Fruit fly (Drosophila melanogaster) whole organism, pupa: ENCODE results near the gene RpL34b.

Experiments
- CG10348 ChIP-seq: fragments of 200-800 bp; sonication (Bioruptor generic); IDR thresholded peaks from 2 replicates; pipeline ENCODE4 v1.3.6; 2022; ENCODE audit warnings: missing biosample characterization, missing genetic modification characterization
- CG12605 ChIP-seq: fragments of 200-800 bp; sonication (Bioruptor generic); IDR thresholded peaks from 2 replicates; pipeline ENCODE4 v1.3.6; 2022; ENCODE audit warnings: missing biosample characterization, missing genetic modification characterization
- CG13204 ChIP-seq: fragments of 200-800 bp; sonication (Bioruptor generic); optimal IDR thresholded peaks from 2 replicates; lab custom pipeline; 2018; ENCODE audit warnings: missing biosample characterization, mild to moderate bottlenecking, missing genetic modification characterization, moderate library complexity
- CG14655 ChIP-seq: fragments of 200-800 bp; sonication (Bioruptor generic); optimal IDR thresholded peaks from 3 replicates; lab custom pipeline; 2017; ENCODE audit warnings: mild to moderate bottlenecking, missing biosample characterization, missing genetic modification reagents, missing genetic modification characterization
- CG15710 ChIP-seq: fragments of 200-800 bp; sonication (Bioruptor generic); optimal IDR thresholded peaks from 2 replicates; lab custom pipeline; 2018; ENCODE audit warnings: missing biosample characterization, mild to moderate bottlenecking, missing genetic modification characterization, moderate library complexity
- CG17806 ChIP-seq: fragments of 200-800 bp; sonication (Bioruptor generic); optimal IDR thresholded peaks from 2 replicates; lab custom pipeline; 2018; ENCODE audit warnings: missing biosample characterization, mild to moderate bottlenecking, missing genetic modification characterization, moderate library complexity
- CG32121 ChIP-seq: fragments of 200-800 bp; sonication (Bioruptor generic); IDR thresholded peaks from 2 replicates; pipeline ENCODE4 v1.3.6; 2022; ENCODE audit warnings: missing biosample characterization, missing genetic modification characterization
- CG34367 ChIP-seq: fragments of 200-800 bp; sonication (Bioruptor generic); optimal IDR thresholded peaks from 2 replicates; lab custom pipeline; 2018; ENCODE audit warnings: missing biosample characterization, mild to moderate bottlenecking, missing genetic modification characterization
- CG4496 ChIP-seq: fragments of 200-800 bp; sonication (Bioruptor generic); IDR thresholded peaks from 3 replicates; pipeline ENCODE4 v1.3.6; 2022; ENCODE audit warnings: missing biosample characterization, missing genetic modification characterization
- CG8159 ChIP-seq: fragments of 200-800 bp; sonication (Bioruptor generic); optimal IDR thresholded peaks from 3 replicates; lab custom pipeline; 2018; ENCODE audit warnings: missing biosample characterization, mild to moderate bottlenecking, missing genetic modification characterization, moderate library complexity
- CG8301 ChIP-seq: fragments of 200-800 bp; sonication (Bioruptor generic); optimal IDR thresholded peaks from 2 replicates; lab custom pipeline; 2018; ENCODE audit warnings: missing biosample characterization, mild to moderate bottlenecking, missing genetic modification characterization
- CG9948 ChIP-seq: fragments of 200-800 bp; sonication (Bioruptor generic); optimal IDR thresholded peaks from 2 replicates; lab custom pipeline; 2018; ENCODE audit warnings: missing biosample characterization, mild to moderate bottlenecking, missing genetic modification characterization, moderate library complexity
- D1 ChIP-seq: fragments of 200-800 bp; sonication (Bioruptor generic); optimal IDR thresholded peaks from 2 replicates; lab custom pipeline; 2018; ENCODE audit warnings: missing biosample characterization, mild to moderate bottlenecking, missing genetic modification characterization, moderate library complexity
- EcR ChIP-seq: fragments of 200-800 bp; sonication (Bioruptor generic); optimal IDR thresholded peaks from 3 replicates; lab custom pipeline; 2019; ENCODE audit warnings: missing biosample characterization, missing genetic modification characterization, mild to moderate bottlenecking, moderate library complexity, missing genetic modification reagents
- Ets98B ChIP-seq: fragments of 200-800 bp; sonication (Bioruptor generic); IDR thresholded peaks from 2 replicates; pipeline ENCODE4 v1.3.6; 2022; ENCODE audit warnings: missing biosample characterization, missing genetic modification characterization
- Pif1A ChIP-seq: fragments of 200-800 bp; sonication (Bioruptor generic); optimal IDR thresholded peaks from 3 replicates; lab custom pipeline; 2016; ENCODE audit warnings: missing biosample characterization, missing genetic modification characterization
- Pif1B ChIP-seq: fragments of 200-800 bp; sonication (Bioruptor generic); optimal IDR thresholded peaks from 3 replicates; lab custom pipeline; 2016; ENCODE audit warnings: missing biosample characterization, missing genetic modification characterization
- Snoo ChIP-seq: fragments of 200-800 bp; sonication (Bioruptor generic); optimal IDR thresholded peaks from 3 replicates; lab custom pipeline; 2017; ENCODE audit warnings: missing biosample characterization, mild to moderate bottlenecking, missing genetic modification characterization, inconsistent platforms
- fd96Ca ChIP-seq: fragments of 200-800 bp; sonication (Bioruptor generic); IDR thresholded peaks from 3 replicates; pipeline ENCODE4 v1.3.6; 2022; ENCODE audit warnings: missing biosample characterization, missing genetic modification characterization
- gl ChIP-seq: fragments of 200-800 bp; sonication (Bioruptor generic); optimal IDR thresholded peaks from 2 replicates; lab custom pipeline; 2018; ENCODE audit warnings: missing biosample characterization, mild to moderate bottlenecking, missing genetic modification characterization
- rn ChIP-seq: fragments of 200-800 bp; sonication (Bioruptor generic); IDR thresholded peaks from 2 replicates; pipeline ENCODE4 v1.3.6; 2022; ENCODE audit warnings: missing biosample characterization, missing genetic modification characterization

The RpL34b gene

dm6 chr3R:9433270-9433669 is 32.2 kb upstream of the RpL34b start:
- no peak for TF ChIP-seq CG32121
- TF ChIP-seq fd96Ca (GFP tag; lab: Robert Waterston, UW) = no peak
- TF ChIP-seq Pif1B (GFP tag; lab: Kevin White, UChicago) = no peak
- no peak for TF ChIP-seq CG17806 (tag; lab: Kevin White, UChicago)
- TF ChIP-seq EcR (GFP tag; lab: Kevin White, UChicago) = no peak
- no peak for TF ChIP-seq D1 (tag; lab: Kevin White, UChicago)
- TF ChIP-seq Ets98B (GFP tag; lab: Robert Waterston, UW) = no peak
- no peak for TF ChIP-seq CG13204 (GFP tag; lab: Kevin White, UChicago)
- TF ChIP-seq CG10348 (GFP tag; lab: Robert Waterston, UW) = no peak
- no peak for TF ChIP-seq CG34367 (tag; lab: Kevin White, UChicago)
- TF ChIP-seq CG14655 (GFP tag; lab: Kevin White, UChicago) = no peak
- no peak for TF ChIP-seq rn (GFP tag; lab: Robert Waterston, UW)
- TF ChIP-seq CG4496 (GFP tag; lab: Robert Waterston, UW) = no peak
- TF ChIP-seq CG15710 (tag; lab: Kevin White, UChicago) = no peak

- TF ChIP-seq Pif1B (GFP tag; lab: Kevin White, UChicago) (no peak), CG15710 (tag; lab: Kevin White, UChicago) (no peak), Ets98B (GFP tag; lab: Robert Waterston, UW) (peak; percentile 39; the same call in 1 of the 2 replicates), CG8159 (no peak), CG8301 (tag; lab: Kevin White, UChicago) (peak; percentile 65), CG9948 (peak; percentile 43), CG4496 (GFP tag; lab: Robert Waterston, UW) (peak; percentile 48; the same call in 1 of the 3 replicates), EcR (GFP tag; lab: Kevin White, UChicago) (no peak), CG14655 (GFP tag; lab: Kevin White, UChicago) (peak; percentile 65), CG32121 (peak; percentile 51; the same call in 1 of the 2 replicates), CG12605 (GFP tag; lab: Robert Waterston, UW) (no peak), CG17806 (tag; lab: Kevin White, UChicago) (peak; percentile 31), CG10348 (GFP tag; lab: Robert Waterston, UW) (no peak), D1 (tag; lab: Kevin White, UChicago) (no peak), Snoo (tag; lab: Kevin White, UChicago) (no peak), CG34367 (tag; lab: Kevin White, UChicago) (no peak), gl (tag; lab: Kevin White, UChicago) (no peak), Pif1A (peak; percentile 52), fd96Ca (GFP tag; lab: Robert Waterston, UW) (no peak), rn (GFP tag; lab: Robert Waterston, UW) (no peak), CG13204 (GFP tag; lab: Kevin White, UChicago) (no peak)
Measured at dm6 chr3R:9430344-9431253, 29.6 kb upstream of the RpL34b start.

- TF ChIP-seq CG17806 (tag; lab: Kevin White, UChicago) (peak; percentile 4), Ets98B (GFP tag; lab: Robert Waterston, UW) (peak; percentile 32; the same call in 1 of the 2 replicates), Snoo (tag; lab: Kevin White, UChicago) (peak; percentile 54), CG8159 (peak; percentile 4), CG32121 (no peak), Pif1A (peak; percentile 17), Pif1B (GFP tag; lab: Kevin White, UChicago) (peak; percentile 6), CG14655 (GFP tag; lab: Kevin White, UChicago) (peak; percentile 7), CG15710 (tag; lab: Kevin White, UChicago) (peak; percentile 23), gl (tag; lab: Kevin White, UChicago) (no peak), CG34367 (tag; lab: Kevin White, UChicago) (no peak), fd96Ca (GFP tag; lab: Robert Waterston, UW) (peak; percentile 37; the same call in 2 of the 3 replicates), CG12605 (GFP tag; lab: Robert Waterston, UW) (no peak)
Measured at dm6 chr3R:9428988-9429387, 28.0 kb upstream of the RpL34b start.

- peak; percentile 84 for TF ChIP-seq Ets98B (GFP tag; lab: Robert Waterston, UW)
- TF ChIP-seq gl (tag; lab: Kevin White, UChicago) = peak; percentile 82
- peak; percentile 57 for TF ChIP-seq CG8301 (tag; lab: Kevin White, UChicago)
- peak; percentile 18 for TF ChIP-seq CG17806 (tag; lab: Kevin White, UChicago)
- no peak for TF ChIP-seq rn (GFP tag; lab: Robert Waterston, UW)
- peak; percentile 51 for TF ChIP-seq Snoo (tag; lab: Kevin White, UChicago)
- TF ChIP-seq CG12605 (GFP tag; lab: Robert Waterston, UW) = peak; percentile 84
- peak; percentile 6 for TF ChIP-seq CG15710 (tag; lab: Kevin White, UChicago)
- TF ChIP-seq fd96Ca (GFP tag; lab: Robert Waterston, UW) = peak; percentile 82
- peak; percentile 45 for TF ChIP-seq Pif1A
- TF ChIP-seq CG34367 (tag; lab: Kevin White, UChicago) = peak; percentile 40
- no peak for TF ChIP-seq D1 (tag; lab: Kevin White, UChicago)
- no peak for TF ChIP-seq EcR (GFP tag; lab: Kevin White, UChicago)
- no peak for TF ChIP-seq CG9948
- peak; percentile 53 for TF ChIP-seq Pif1B (GFP tag; lab: Kevin White, UChicago)
- peak; percentile 75 for TF ChIP-seq CG32121
- TF ChIP-seq CG13204 (GFP tag; lab: Kevin White, UChicago) = peak; percentile 74
- peak; percentile 38 for TF ChIP-seq CG8159
- TF ChIP-seq CG10348 (GFP tag; lab: Robert Waterston, UW) = no peak
- peak; percentile 59 for TF ChIP-seq CG14655 (GFP tag; lab: Kevin White, UChicago)
- TF ChIP-seq CG4496 (GFP tag; lab: Robert Waterston, UW) = no peak; the same call in 1 of the 3 replicates
Measured at dm6 chr3R:9428189-9428699, 27.2 kb upstream of the RpL34b start.
